Worm (Caenorhabditis elegans) whole organism, L4/young adult: ENCODE results near the gene scb-1.

Experiments used
- dao-5 ChIP-seq: sonication (generic microtip); optimal IDR thresholded peaks from 2 replicates; lab custom pipeline; 2016; ENCODE audit warnings: missing genotype, missing genetic modification characterization, moderate library complexity, missing compliant biosample characterization
- him-1 ChIP-seq: sonication (generic microtip); optimal IDR thresholded peaks from 2 replicates; lab custom pipeline; 2016; ENCODE audit warnings: missing genotype, missing genetic modification reagents, missing genetic modification characterization, missing compliant biosample characterization

DNA sequence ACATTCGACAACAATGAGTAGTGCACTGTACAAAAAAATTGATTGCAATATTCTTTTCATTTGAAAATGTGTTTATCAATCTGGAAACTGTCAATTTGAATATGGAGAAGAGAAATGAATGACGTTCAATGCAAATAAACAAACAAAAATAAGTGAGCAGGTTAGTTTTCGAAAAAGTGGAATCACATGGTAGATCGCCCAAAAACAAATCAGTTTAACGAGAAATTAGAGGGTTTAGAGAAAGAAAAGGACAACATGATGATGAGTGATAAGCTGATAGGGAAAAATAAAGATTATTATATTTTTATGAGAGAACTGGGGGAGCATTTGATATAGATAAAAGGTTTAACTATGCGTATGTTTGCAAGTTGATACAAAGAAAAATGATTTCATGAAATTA, 50.2 kb downstream of the scb-1 start, which contains the start of gene T04C12.8:
- TF ChIP-seq him-1 (tag; lab: Kevin White, UChicago): no peak
- TF ChIP-seq dao-5: no peak
